Fruit fly (Drosophila melanogaster) whole organism, embryonic: ENCODE data around the gene Mo25.

Experiments used
- CG10209 ChIP-seq: fragments of 200-800 bp; sonication (Bioruptor generic); optimal IDR thresholded peaks from 3 replicates; lab custom pipeline; 2017; ENCODE audit warnings: missing biosample characterization, mild to moderate bottlenecking, missing genetic modification characterization, missing genetic modification reagents
- CG10462 ChIP-seq: fragments of 200-800 bp; sonication (Bioruptor generic); optimal IDR thresholded peaks from 2 replicates; lab custom pipeline; 2016; ENCODE audit warnings: missing biosample characterization, missing genetic modification characterization
- CG10565 ChIP-seq: fragments of 200-800 bp; sonication (Bioruptor generic); optimal IDR thresholded peaks from 3 replicates; lab custom pipeline; 2016; ENCODE audit warnings: missing biosample characterization, mild to moderate bottlenecking, missing genetic modification characterization
- CG11456 ChIP-seq: fragments of 200-800 bp; sonication (Bioruptor generic); IDR thresholded peaks from 3 replicates; pipeline ENCODE4 v1.3.6; 2022; ENCODE audit warnings: missing biosample characterization, missing genetic modification characterization
- CG11504 ChIP-seq: fragments of 200-800 bp; sonication (Bioruptor generic); optimal IDR thresholded peaks from 3 replicates; lab custom pipeline; 2019; ENCODE audit warnings: missing biosample characterization, mild to moderate bottlenecking, missing genetic modification characterization, moderate library complexity
- CG12104 ChIP-seq: fragments of 200-800 bp; sonication (Bioruptor generic); optimal IDR thresholded peaks from 3 replicates; lab custom pipeline; 2016; ENCODE audit warnings: missing biosample characterization, missing genetic modification characterization
- CG13123 ChIP-seq: fragments of 200-800 bp; sonication (Bioruptor generic); optimal IDR thresholded peaks from 2 replicates; lab custom pipeline; 2016; ENCODE audit warnings: missing biosample characterization, missing genetic modification characterization
- CG13894 ChIP-seq: fragments of 200-800 bp; sonication (Bioruptor generic); optimal IDR thresholded peaks from 3 replicates; lab custom pipeline; 2018; ENCODE audit warnings: missing biosample characterization, mild to moderate bottlenecking, missing genetic modification characterization, moderate library complexity
- CG14667 ChIP-seq: fragments of 200-800 bp; sonication (Bioruptor generic); IDR thresholded peaks from 2 replicates; pipeline ENCODE4 v1.3.6; 2022; ENCODE audit warnings: missing biosample characterization, missing genetic modification characterization
- CG15011 ChIP-seq: fragments of 200-800 bp; sonication (Bioruptor generic); optimal IDR thresholded peaks from 3 replicates; lab custom pipeline; 2018; ENCODE audit warnings: missing biosample characterization, mild to moderate bottlenecking, missing genetic modification characterization
- CG15269 ChIP-seq: fragments of 200-800 bp; sonication (Bioruptor generic); optimal IDR thresholded peaks from 2 replicates; lab custom pipeline; 2018; ENCODE audit warnings: missing biosample characterization, mild to moderate bottlenecking, missing genetic modification characterization, moderate library complexity
- CG16815 ChIP-seq: fragments of 200-800 bp; sonication (Bioruptor generic); optimal IDR thresholded peaks from 3 replicates; lab custom pipeline; 2017; ENCODE audit warnings: missing biosample characterization, mild to moderate bottlenecking, missing genetic modification characterization
- CG18619 ChIP-seq: fragments of 200-800 bp; sonication (Bioruptor generic); optimal IDR thresholded peaks from 3 replicates; lab custom pipeline; 2017; ENCODE audit warnings: missing biosample characterization, mild to moderate bottlenecking, missing genetic modification characterization
- CG31365 ChIP-seq: fragments of 200-800 bp; sonication (Bioruptor generic); optimal IDR thresholded peaks from 2 replicates; lab custom pipeline; 2018; ENCODE audit warnings: missing biosample characterization, mild to moderate bottlenecking, missing genetic modification characterization
- CG42726 ChIP-seq: fragments of 200-800 bp; sonication (Bioruptor generic); IDR thresholded peaks from 2 replicates; pipeline ENCODE4 v1.3.6; 2022; ENCODE audit warnings: missing biosample characterization, missing genetic modification characterization; ENCODE audit not compliant: partially characterized antibody
- CG4282 ChIP-seq: fragments of 200-800 bp; sonication (Bioruptor generic); optimal IDR thresholded peaks from 2 replicates; lab custom pipeline; 2016; ENCODE audit warnings: missing biosample characterization, missing genetic modification characterization
- CG4707 ChIP-seq: fragments of 200-800 bp; sonication (Bioruptor generic); optimal IDR thresholded peaks from 2 replicates; lab custom pipeline; 2018; ENCODE audit warnings: missing biosample characterization, mild to moderate bottlenecking, missing genetic modification characterization, moderate library complexity
- CG7556 ChIP-seq: fragments of 200-800 bp; sonication (Bioruptor generic); optimal IDR thresholded peaks from 2 replicates; lab custom pipeline; 2017; ENCODE audit warnings: missing biosample characterization, mild to moderate bottlenecking, missing genetic modification characterization
- CG8924 ChIP-seq: fragments of 200-800 bp; optimal IDR thresholded peaks from 3 replicates; lab custom pipeline; 2019; ENCODE audit warnings: missing biosample characterization, mild to moderate bottlenecking, missing genetic modification characterization, moderate library complexity
- Dbx ChIP-seq: fragments of 200-800 bp; sonication (Bioruptor generic); IDR thresholded peaks from 3 replicates; pipeline ENCODE4 v1.3.6; 2022; ENCODE audit warnings: missing biosample characterization, missing genetic modification characterization
- Hr78 ChIP-seq, 2 experiments: fragments of 200-800 bp in 1 of 2; fragments of >200 bp in 1 of 2; sonication (Bioruptor generic) in 1 of 2; optimal IDR thresholded peaks; 2 replicates each; lab custom pipeline; 2017 to 2019; ENCODE audit warnings: missing biosample characterization in 2 of 2, missing genetic modification characterization in 2 of 2, mild to moderate bottlenecking in 1 of 2, moderate library complexity in 1 of 2
- Lhr ChIP-seq: fragments of 200-800 bp; sonication (Bioruptor generic); optimal IDR thresholded peaks from 3 replicates; lab custom pipeline; 2017; ENCODE audit warnings: mild to moderate bottlenecking, missing biosample characterization, missing genetic modification reagents, missing genetic modification characterization
- Myb ChIP-seq: fragments of 200-800 bp; sonication (Bioruptor generic); optimal IDR thresholded peaks from 2 replicates; lab custom pipeline; 2016; ENCODE audit warnings: missing biosample characterization, missing genetic modification characterization
- ab ChIP-seq: fragments of 200-800 bp; sonication (Bioruptor generic); optimal IDR thresholded peaks from 2 replicates; lab custom pipeline; 2016; ENCODE audit warnings: missing biosample characterization, missing genetic modification characterization
- bcd ChIP-seq: fragments of 200-800 bp; sonication (Bioruptor generic); optimal IDR thresholded peaks from 2 replicates; lab custom pipeline; 2017; ENCODE audit warnings: missing biosample characterization, mild to moderate bottlenecking, missing genetic modification characterization
- bsh ChIP-seq, 2 experiments: fragments of 200-800 bp; sonication (Bioruptor generic); optimal IDR thresholded peaks; 2 replicates each; lab custom pipeline; 2017 to 2018; ENCODE audit warnings: mild to moderate bottlenecking in 2 of 2, missing biosample characterization in 2 of 2, missing genetic modification characterization in 2 of 2, moderate library complexity in 1 of 2
- corto ChIP-seq: fragments of 200-800 bp; sonication (Bioruptor generic); optimal IDR thresholded peaks from 2 replicates; lab custom pipeline; 2016; ENCODE audit warnings: missing biosample characterization, mild to moderate bottlenecking, missing genetic modification characterization, moderate library complexity
- crc ChIP-seq: fragments of 200-800 bp; sonication (Bioruptor generic); optimal IDR thresholded peaks from 2 replicates; lab custom pipeline; 2016; ENCODE audit warnings: missing biosample characterization, missing genetic modification characterization
- dan ChIP-seq: fragments of 200-800 bp; sonication (Bioruptor generic); IDR thresholded peaks from 2 replicates; pipeline ENCODE4 v1.3.6; 2022; ENCODE audit warnings: missing biosample characterization, missing genetic modification characterization
- dati ChIP-seq: fragments of 200-800 bp; sonication (Bioruptor generic); IDR thresholded peaks from 2 replicates; pipeline ENCODE4 v1.3.6; 2022; ENCODE audit warnings: missing biosample characterization, missing genetic modification characterization
- exex ChIP-seq: fragments of 200-800 bp; sonication (Bioruptor generic); optimal IDR thresholded peaks from 4 replicates; lab custom pipeline; 2018; ENCODE audit warnings: missing biosample characterization, mild to moderate bottlenecking, missing genetic modification characterization, moderate library complexity
- ftz-f1 ChIP-seq: fragments of 200-800 bp; sonication (Bioruptor generic); optimal IDR thresholded peaks from 2 replicates; lab custom pipeline; 2016; ENCODE audit warnings: missing biosample characterization, missing genetic modification characterization
- gcm ChIP-seq: fragments of 200-800 bp; sonication (Bioruptor generic); optimal IDR thresholded peaks from 2 replicates; lab custom pipeline; 2019; ENCODE audit warnings: missing biosample characterization, mild to moderate bottlenecking, missing genetic modification characterization, moderate library complexity
- grau ChIP-seq: fragments of 200-800 bp; optimal IDR thresholded peaks from 3 replicates; lab custom pipeline; 2019; ENCODE audit warnings: missing biosample characterization, mild to moderate bottlenecking, missing genetic modification characterization, moderate library complexity
- grn ChIP-seq: fragments of 200-800 bp; sonication (Bioruptor generic); optimal IDR thresholded peaks from 3 replicates; lab custom pipeline; 2017; ENCODE audit warnings: missing biosample characterization, missing genetic modification characterization
- h ChIP-seq: fragments of >200 bp; optimal IDR thresholded peaks from 2 replicates; lab custom pipeline; 2017
- jumu ChIP-seq: fragments of 200-800 bp; sonication (Bioruptor generic); optimal IDR thresholded peaks from 3 replicates; lab custom pipeline; 2016; ENCODE audit warnings: missing biosample characterization, missing genetic modification characterization
- mld ChIP-seq: fragments of 200-800 bp; sonication (Bioruptor generic); IDR thresholded peaks from 3 replicates; pipeline ENCODE4 v1.3.6; 2022; ENCODE audit warnings: missing biosample characterization, missing genetic modification characterization; ENCODE audit not compliant: partially characterized antibody
- nerfin-1 ChIP-seq: fragments of 200-800 bp; sonication (Bioruptor generic); optimal IDR thresholded peaks from 3 replicates; lab custom pipeline; 2019; ENCODE audit warnings: missing biosample characterization, mild to moderate bottlenecking, missing genetic modification characterization, moderate library complexity
- odd ChIP-seq: fragments of 200-800 bp; sonication (Bioruptor generic); optimal IDR thresholded peaks from 2 replicates; lab custom pipeline; 2017; ENCODE audit warnings: missing biosample characterization, mild to moderate bottlenecking, missing genetic modification characterization
- pb ChIP-seq: fragments of 200-800 bp; sonication (Bioruptor generic); optimal IDR thresholded peaks from 3 replicates; lab custom pipeline; 2016; ENCODE audit warnings: missing biosample characterization, missing genetic modification characterization
- psq ChIP-seq: fragments of 200-800 bp; sonication (Bioruptor generic); optimal IDR thresholded peaks from 2 replicates; lab custom pipeline; 2017; ENCODE audit warnings: missing biosample characterization, missing genetic modification characterization
- sqz ChIP-seq: fragments of 200-800 bp; sonication (Bioruptor generic); optimal IDR thresholded peaks from 3 replicates; lab custom pipeline; 2018; ENCODE audit warnings: missing biosample characterization, mild to moderate bottlenecking, missing genetic modification characterization
- trh ChIP-seq: fragments of 200-800 bp; sonication (Bioruptor generic); optimal IDR thresholded peaks from 2 replicates; lab custom pipeline; 2016; ENCODE audit warnings: missing biosample characterization, missing genetic modification characterization
- tx ChIP-seq: fragments of 200-800 bp; sonication (Bioruptor generic); optimal IDR thresholded peaks from 2 replicates; lab custom pipeline; 2016; ENCODE audit warnings: missing biosample characterization, missing genetic modification characterization
- unc-4 ChIP-seq: fragments of 200-800 bp; sonication (Bioruptor generic); IDR thresholded peaks from 2 replicates; pipeline ENCODE4 v1.3.6; 2022; ENCODE audit warnings: missing biosample characterization, missing genetic modification characterization; ENCODE audit not compliant: partially characterized antibody
- unpg ChIP-seq: fragments of 200-800 bp; sonication (Bioruptor generic); optimal IDR thresholded peaks from 3 replicates; lab custom pipeline; 2018; ENCODE audit warnings: missing biosample characterization, mild to moderate bottlenecking, missing genetic modification characterization, moderate library complexity

The Mo25 gene

dm6 chr3L:16574307-16574946 is 40.8 kb downstream of the Mo25 start, which contains the start of gene mbf1 (continued):
- TF ChIP-seq CG13894 (tag; lab: Kevin White, UChicago) (peak; percentile 32), CG15269 (tag; lab: Kevin White, UChicago) (peak; percentile 16), bsh (GFP tag; optimal IDR thresholded peaks at IDR 0.05; lab: Kevin White, UChicago) (peak in 1 of 2 experiments; percentile 1), CG11504 (tag; lab: Kevin White, UChicago) (peak; percentile 27), CG14667 (GFP tag; lab: Robert Waterston, UW) (no peak), jumu (GFP tag; lab: Kevin White, UChicago) (peak; percentile 6), mld (GFP tag; lab: Robert Waterston, UW) (0 out of 3 replicates have a peak, but pooled peaks have one; percentile 13), CG42726 (0 out of 2 replicates have a peak, but pooled peaks have one; percentile 31), CG11456 (GFP tag; lab: Robert Waterston, UW) (no peak), pb (GFP tag; lab: Kevin White, UChicago) (no peak), unpg (peak; percentile 14), Dbx (GFP tag; lab: Robert Waterston, UW) (0 out of 3 replicates have a peak, but pooled peaks have one; percentile 14), CG10565 (GFP tag; lab: Kevin White, UChicago) (no peak), Lhr (GFP tag; lab: Kevin White, UChicago) (peak; percentile 50)

- TF ChIP-seq exex (tag; lab: Kevin White, UChicago) (peak; percentile 77), grn (GFP tag; lab: Kevin White, UChicago) (peak; percentile 33)
Measured at dm6 chr3L:16573234-16573633, 42.0 kb downstream of the Mo25 start, which contains the start of gene Mipp1. Gene Mipp1 (minus strand): TSS chr3L:16573334.

dm6 chr3L:16572208-16572607 is 43.1 kb downstream of the Mo25 start:
- TF ChIP-seq CG7556 (GFP tag; lab: Kevin White, UChicago) (no peak), CG12104 (no peak), CG10462 (GFP tag; lab: Kevin White, UChicago) (no peak), crc (GFP tag; lab: Kevin White, UChicago) (no peak), CG10209 (GFP tag; lab: Kevin White, UChicago) (no peak), sqz (GFP tag; lab: Kevin White, UChicago) (no peak), CG4707 (no peak), CG16815 (no peak), unc-4 (GFP tag; lab: Robert Waterston, UW) (peak; percentile 23; the same call in 1 of the 2 replicates), CG15011 (GFP tag; lab: Kevin White, UChicago) (no peak), dan (GFP tag; lab: Robert Waterston, UW) (no peak), ab (GFP tag; lab: Kevin White, UChicago) (no peak), gcm (GFP tag; lab: Kevin White, UChicago) (no peak), corto (GFP tag; lab: Kevin White, UChicago) (no peak), CG4282 (GFP tag; lab: Kevin White, UChicago) (no peak), Hr78 (GFP tag; optimal IDR thresholded peaks at IDR 0.05; lab: Kevin White, UChicago) (no peak), CG31365 (tag; lab: Kevin White, UChicago) (no peak), CG18619 (GFP tag; lab: Kevin White, UChicago) (no peak), trh (GFP tag; lab: Kevin White, UChicago) (no peak), bcd (GFP tag; lab: Kevin White, UChicago) (no peak), nerfin-1 (tag; lab: Kevin White, UChicago) (no peak), CG13123 (no peak), psq (GFP tag; lab: Kevin White, UChicago) (no peak), tx (GFP tag; lab: Kevin White, UChicago) (no peak), h (lab: Kevin White, UChicago) (no peak), odd (GFP tag; lab: Kevin White, UChicago) (no peak), ftz-f1 (GFP tag; lab: Kevin White, UChicago) (no peak), Myb (GFP tag; lab: Kevin White, UChicago) (no peak), CG8924 (no peak), grau (tag; lab: Kevin White, UChicago) (peak; percentile 11), dati (no peak)
